Worm (Caenorhabditis elegans) whole organism, L2 larva: Measurements from ENCODE around the gene mks-5.

Experiments
- R02D3.7 ChIP-seq: fragments of 150-350 bp; optimal IDR thresholded peaks from 2 replicates; lab custom pipeline; 2014; ENCODE audit warnings: missing biosample characterization, missing genetic modification characterization
- ZK546.5 ChIP-seq: sonication (generic microtip); optimal IDR thresholded peaks from 2 replicates; lab custom pipeline; 2017; ENCODE audit warnings: missing biosample characterization, missing genetic modification characterization
- alr-1 ChIP-seq: fragments of 150-350 bp; optimal IDR thresholded peaks from 2 replicates; lab custom pipeline; 2014; ENCODE audit warnings: missing biosample characterization, missing genetic modification characterization
- aly-2 ChIP-seq: fragments of 150-350 bp; optimal IDR thresholded peaks from 2 replicates; lab custom pipeline; 2014; ENCODE audit warnings: missing biosample characterization, missing genetic modification characterization
- ama-1 ChIP-seq: fragments of 150-350 bp; optimal IDR thresholded peaks from 2 replicates; lab custom pipeline; 2018; ENCODE audit warnings: inconsistent platforms
- blmp-1 ChIP-seq: sonication (generic microtip); optimal IDR thresholded peaks from 2 replicates; lab custom pipeline; 2017; ENCODE audit warnings: missing genetic modification characterization, mild to moderate bottlenecking, missing compliant biosample characterization, antibody characterized with exemption, moderate library complexity; ENCODE audit not compliant: insufficient read depth
- crh-2 ChIP-seq: sonication (generic microtip); optimal IDR thresholded peaks from 2 replicates; lab custom pipeline; 2017; ENCODE audit warnings: missing biosample characterization, missing genetic modification characterization
- dmd-4 ChIP-seq: sonication (generic microtip); optimal IDR thresholded peaks from 2 replicates; lab custom pipeline; 2017; ENCODE audit warnings: missing biosample characterization, missing genetic modification characterization
- egl-27 ChIP-seq: sonication (generic microtip); optimal IDR thresholded peaks from 3 replicates; lab custom pipeline; 2017; ENCODE audit warnings: missing biosample characterization, missing genetic modification reagents, missing genetic modification characterization
- elt-1 ChIP-seq: fragments of 150-350 bp; optimal IDR thresholded peaks from 2 replicates; lab custom pipeline; 2014; ENCODE audit warnings: missing biosample characterization, missing genetic modification characterization
- elt-3 ChIP-seq: sonication (generic microtip); optimal IDR thresholded peaks from 2 replicates; lab custom pipeline; 2017; ENCODE audit warnings: missing biosample characterization, missing genetic modification characterization
- fos-1 ChIP-seq: fragments of 150-350 bp; optimal IDR thresholded peaks from 2 replicates; lab custom pipeline; 2014; ENCODE audit warnings: missing biosample characterization, missing genetic modification characterization
- gmeb-1 ChIP-seq: fragments of 150-350 bp; optimal IDR thresholded peaks from 2 replicates; lab custom pipeline; 2014; ENCODE audit warnings: missing biosample characterization, missing genetic modification characterization
- lin-39 ChIP-seq: fragments of 150-350 bp; optimal IDR thresholded peaks from 2 replicates; lab custom pipeline; 2014; ENCODE audit warnings: missing biosample characterization, missing genetic modification reagents, missing genetic modification characterization
- lsy-2 ChIP-seq, 2 experiments: fragments of 150-350 bp in 1 of 2; sonication (generic microtip) in 1 of 2; optimal IDR thresholded peaks; 2 replicates each; lab custom pipeline; 2014 to 2017; ENCODE audit warnings: missing biosample characterization in 2 of 2, missing genetic modification characterization in 2 of 2
- mab-5 ChIP-seq: fragments of 150-350 bp; optimal IDR thresholded peaks from 2 replicates; lab custom pipeline; 2014; ENCODE audit warnings: missing biosample characterization, missing genetic modification characterization
- mbf-1 ChIP-seq: sonication (generic microtip); optimal IDR thresholded peaks from 2 replicates; lab custom pipeline; 2017; ENCODE audit warnings: missing biosample characterization, missing genetic modification characterization
- nhr-10 ChIP-seq: sonication (generic microtip); optimal IDR thresholded peaks from 2 replicates; lab custom pipeline; 2017; ENCODE audit warnings: missing biosample characterization, missing genetic modification characterization
- nhr-11 ChIP-seq: fragments of 150-350 bp; optimal IDR thresholded peaks from 2 replicates; lab custom pipeline; 2014; ENCODE audit warnings: missing biosample characterization, missing genetic modification characterization
- nhr-12 ChIP-seq: fragments of 150-350 bp; optimal IDR thresholded peaks from 2 replicates; lab custom pipeline; 2014; ENCODE audit warnings: missing biosample characterization, missing genetic modification characterization
- nhr-25 ChIP-seq: fragments of 150-350 bp; sonication (generic microtip); optimal IDR thresholded peaks from 3 replicates; lab custom pipeline; 2014; ENCODE audit warnings: missing biosample characterization, missing genetic modification characterization
- nhr-6 ChIP-seq: fragments of 150-350 bp; optimal IDR thresholded peaks from 2 replicates; lab custom pipeline; 2014; ENCODE audit warnings: missing biosample characterization, missing genetic modification characterization
- sem-4 ChIP-seq: fragments of 150-350 bp; optimal IDR thresholded peaks from 2 replicates; lab custom pipeline; 2014; ENCODE audit warnings: missing biosample characterization, missing genetic modification reagents, missing genetic modification characterization
- snpc-4 ChIP-seq: fragments of 150-350 bp; optimal IDR thresholded peaks from 2 replicates; lab custom pipeline; 2014; ENCODE audit warnings: missing biosample characterization, missing genetic modification characterization
- unc-39 ChIP-seq: fragments of 150-350 bp; optimal IDR thresholded peaks from 2 replicates; lab custom pipeline; 2014; ENCODE audit warnings: missing biosample characterization, missing genetic modification characterization
- unc-55 ChIP-seq: fragments of 150-350 bp; sonication (generic microtip); optimal IDR thresholded peaks from 3 replicates; lab custom pipeline; 2014; ENCODE audit warnings: missing biosample characterization, missing genetic modification reagents, missing genetic modification characterization
- unc-62 ChIP-seq: fragments of 150-350 bp; optimal IDR thresholded peaks from 2 replicates; lab custom pipeline; 2014; ENCODE audit warnings: missing biosample characterization, missing genetic modification reagents, missing genetic modification characterization
- zag-1 ChIP-seq: fragments of 150-350 bp; optimal IDR thresholded peaks from 2 replicates; lab custom pipeline; 2014; ENCODE audit warnings: missing biosample characterization, missing genetic modification characterization
- ztf-1 ChIP-seq: fragments of 200-800 bp; sonication (Bioruptor generic); conservative IDR thresholded peaks from 2 replicates; pipeline ENCODE4 v1.3.6; 2022; ENCODE audit warnings: missing genetic modification characterization, missing compliant biosample characterization
- ztf-11 ChIP-seq: sonication (generic microtip); optimal IDR thresholded peaks from 2 replicates; lab custom pipeline; 2017; ENCODE audit warnings: missing biosample characterization, missing genetic modification characterization
- ztf-4 ChIP-seq: fragments of 150-350 bp; optimal IDR thresholded peaks from 2 replicates; lab custom pipeline; 2014; ENCODE audit warnings: missing biosample characterization, missing genetic modification characterization

Gene mks-5

ce11 chrII:10704575-10705170 is 15.4 kb upstream of the mks-5 start, which contains the start of gene col-39:
TSS of gene col-39 (plus strand) at chrII:10704916.
- no peak for TF ChIP-seq ztf-1
- peak; percentile 51 for TF ChIP-seq blmp-1 (tag; lab: Kevin White, UChicago)
- peak; percentile 41 for TF ChIP-seq ama-1 (lab: Kevin White, UChicago)
- TF ChIP-seq nhr-25 (tag; lab: Kevin White, UChicago), result peak; percentile 48
- no peak for TF ChIP-seq mab-5 (tag; lab: Kevin White, UChicago)
- no peak for TF ChIP-seq aly-2 (tag; lab: Kevin White, UChicago)

- TF ChIP-seq ZK546.5 (tag; lab: Kevin White, UChicago) (no peak), nhr-12 (tag; lab: Kevin White, UChicago) (no peak)
Measured at ce11 chrII:10705347-10705996, 14.6 kb upstream of the mks-5 start.

DNA sequence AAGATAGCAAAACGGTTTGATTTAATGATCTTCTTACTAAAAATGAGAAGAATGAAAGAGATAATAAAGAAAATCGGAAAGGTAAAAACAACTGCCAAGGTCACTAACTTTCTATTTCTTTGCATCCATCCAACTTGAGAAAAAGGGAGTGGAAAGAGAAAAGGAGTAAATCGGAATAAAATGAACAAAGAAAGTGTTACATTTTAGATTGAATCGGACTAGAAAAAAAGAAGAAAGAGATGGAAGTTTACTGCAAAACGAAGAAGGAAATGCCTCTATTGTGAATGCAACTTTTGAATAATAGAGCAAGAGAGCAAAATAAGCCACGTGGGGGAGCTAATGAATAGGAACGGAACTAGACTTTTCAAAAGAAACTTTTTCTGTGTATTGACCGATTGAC is 14.0 kb upstream of the mks-5 start:
- TF ChIP-seq nhr-25 (tag; lab: Kevin White, UChicago), result peak; percentile 75
- no peak for TF ChIP-seq fos-1 (tag; lab: Kevin White, UChicago)
- TF ChIP-seq blmp-1 (tag; lab: Kevin White, UChicago), result peak; percentile 94

- TF ChIP-seq lsy-2 (tag; optimal IDR thresholded peaks at IDR 0.05; lab: Kevin White, UChicago), result no peak
- TF ChIP-seq elt-3 (tag; lab: Kevin White, UChicago), result no peak
- TF ChIP-seq nhr-10 (tag; lab: Kevin White, UChicago), result no peak
- TF ChIP-seq elt-1 (tag; lab: Kevin White, UChicago), result no peak
- TF ChIP-seq alr-1 (tag; lab: Kevin White, UChicago), result no peak
- TF ChIP-seq snpc-4 (tag; lab: Kevin White, UChicago), result no peak
- TF ChIP-seq dmd-4 (tag; lab: Kevin White, UChicago), result no peak
- TF ChIP-seq nhr-12 (tag; lab: Kevin White, UChicago), result no peak
- no peak for TF ChIP-seq mbf-1
- no peak for TF ChIP-seq nhr-11
- no peak for TF ChIP-seq ztf-11 (tag; lab: Kevin White, UChicago)
- no peak for TF ChIP-seq zag-1 (tag; lab: Kevin White, UChicago)
Measured at ce11 chrII:10706901-10707300, 13.1 kb upstream of the mks-5 start, which contains the start of gene col-80. TSS of gene col-80 (plus strand) at chrII:10707201.

DNA sequence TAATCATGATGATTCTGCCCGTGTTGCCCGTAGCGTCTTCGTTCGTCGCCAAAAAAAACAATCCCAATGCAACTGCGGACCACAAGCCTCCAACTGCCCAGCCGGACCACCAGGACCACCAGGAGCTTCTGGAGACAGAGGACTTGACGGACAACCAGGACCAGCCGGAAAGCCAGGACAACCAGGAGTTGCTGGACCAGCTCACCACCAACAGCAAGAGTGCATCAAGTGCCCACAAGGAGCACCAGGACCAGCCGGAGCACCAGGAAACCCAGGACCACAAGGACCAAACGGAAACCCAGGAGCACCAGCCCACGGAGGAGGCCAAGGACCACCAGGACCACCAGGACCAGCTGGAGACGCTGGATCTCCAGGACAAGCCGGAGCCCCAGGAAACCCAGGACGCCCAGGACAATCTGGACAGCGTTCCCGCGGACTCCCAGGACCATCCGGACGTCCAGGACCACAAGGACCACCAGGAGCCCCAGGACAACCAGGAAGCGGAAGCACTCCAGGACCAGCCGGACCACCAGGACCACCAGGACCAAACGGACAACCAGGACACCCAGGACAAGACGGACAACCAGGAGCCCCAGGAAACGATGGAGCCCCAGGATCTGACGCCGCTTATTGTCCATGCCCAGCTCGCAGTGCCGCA is 12.5 kb upstream of the mks-5 start:
- TF ChIP-seq crh-2 (no peak), R02D3.7 (tag; lab: Kevin White, UChicago) (no peak), ztf-1 (no peak), nhr-12 (tag; lab: Kevin White, UChicago) (no peak), sem-4 (tag; lab: Kevin White, UChicago) (no peak), lin-39 (tag; lab: Kevin White, UChicago) (no peak), unc-62 (GFP tag; lab: Kevin White, UChicago) (no peak), ztf-4 (tag; lab: Kevin White, UChicago) (no peak), gmeb-1 (no peak), lsy-2 (tag; optimal IDR thresholded peaks at IDR 0.05; lab: Kevin White, UChicago) (no peak), dmd-4 (tag; lab: Kevin White, UChicago) (no peak), zag-1 (tag; lab: Kevin White, UChicago) (no peak), egl-27 (tag; lab: Kevin White, UChicago) (no peak), unc-39 (tag; lab: Kevin White, UChicago) (no peak), nhr-6 (tag; lab: Kevin White, UChicago) (no peak), mbf-1 (no peak), unc-55 (GFP tag; lab: Kevin White, UChicago) (no peak)
